Fruit fly (Drosophila melanogaster) whole organism, adult: ENCODE data around the gene Naa80.

Experiments
- CG14711 ChIP-seq: fragments of 200-800 bp; sonication (Bioruptor generic); optimal IDR thresholded peaks from 2 replicates; lab custom pipeline; 2018; ENCODE audit warnings: missing biosample characterization, mild to moderate bottlenecking, missing genetic modification characterization, moderate library complexity
- CG7045 ChIP-seq: fragments of 200-800 bp; sonication (Bioruptor generic); optimal IDR thresholded peaks from 2 replicates; lab custom pipeline; 2017; ENCODE audit warnings: missing biosample characterization, mild to moderate bottlenecking, missing genetic modification characterization
- Crg-1 ChIP-seq: fragments of 200-800 bp; sonication (Bioruptor generic); optimal IDR thresholded peaks from 2 replicates; lab custom pipeline; 2016; ENCODE audit warnings: missing biosample characterization, missing genetic modification characterization
- toe ChIP-seq: fragments of 200-800 bp; sonication (Bioruptor generic); optimal IDR thresholded peaks from 2 replicates; lab custom pipeline; 2016; ENCODE audit warnings: missing biosample characterization, missing genetic modification characterization

dm6 chr3R:9779764-9780163 is 12.1 kb downstream of the Naa80 start, which contains the start of gene CG12947:
- TF ChIP-seq toe (GFP tag; lab: Kevin White, UChicago) (no peak), Crg-1 (no peak), CG7045 (GFP tag; lab: Kevin White, UChicago) (no peak), CG14711 (tag; lab: Kevin White, UChicago) (no peak)
